Fruit fly (Drosophila melanogaster) whole organism, pupa: Measurements from ENCODE around the gene mtgo.
A peak's percentile ranks its signal among the peaks of the same experiment; 100 is the strongest.

Experiments
- CG10348 ChIP-seq: fragments of 200-800 bp; sonication (Bioruptor generic); IDR thresholded peaks from 2 replicates; pipeline ENCODE4 v1.3.6; 2022; ENCODE audit warnings: missing biosample characterization, missing genetic modification characterization
- CG12605 ChIP-seq: fragments of 200-800 bp; sonication (Bioruptor generic); IDR thresholded peaks from 2 replicates; pipeline ENCODE4 v1.3.6; 2022; ENCODE audit warnings: missing biosample characterization, missing genetic modification characterization
- CG13204 ChIP-seq: fragments of 200-800 bp; sonication (Bioruptor generic); optimal IDR thresholded peaks from 2 replicates; lab custom pipeline; 2018; ENCODE audit warnings: missing biosample characterization, mild to moderate bottlenecking, missing genetic modification characterization, moderate library complexity
- CG14655 ChIP-seq: fragments of 200-800 bp; sonication (Bioruptor generic); optimal IDR thresholded peaks from 3 replicates; lab custom pipeline; 2017; ENCODE audit warnings: mild to moderate bottlenecking, missing biosample characterization, missing genetic modification reagents, missing genetic modification characterization
- CG15710 ChIP-seq: fragments of 200-800 bp; sonication (Bioruptor generic); optimal IDR thresholded peaks from 2 replicates; lab custom pipeline; 2018; ENCODE audit warnings: missing biosample characterization, mild to moderate bottlenecking, missing genetic modification characterization, moderate library complexity
- CG17806 ChIP-seq: fragments of 200-800 bp; sonication (Bioruptor generic); optimal IDR thresholded peaks from 2 replicates; lab custom pipeline; 2018; ENCODE audit warnings: missing biosample characterization, mild to moderate bottlenecking, missing genetic modification characterization, moderate library complexity
- CG32121 ChIP-seq: fragments of 200-800 bp; sonication (Bioruptor generic); IDR thresholded peaks from 2 replicates; pipeline ENCODE4 v1.3.6; 2022; ENCODE audit warnings: missing biosample characterization, missing genetic modification characterization
- CG34367 ChIP-seq: fragments of 200-800 bp; sonication (Bioruptor generic); optimal IDR thresholded peaks from 2 replicates; lab custom pipeline; 2018; ENCODE audit warnings: missing biosample characterization, mild to moderate bottlenecking, missing genetic modification characterization
- CG4496 ChIP-seq: fragments of 200-800 bp; sonication (Bioruptor generic); IDR thresholded peaks from 3 replicates; pipeline ENCODE4 v1.3.6; 2022; ENCODE audit warnings: missing biosample characterization, missing genetic modification characterization
- CG8159 ChIP-seq: fragments of 200-800 bp; sonication (Bioruptor generic); optimal IDR thresholded peaks from 3 replicates; lab custom pipeline; 2018; ENCODE audit warnings: missing biosample characterization, mild to moderate bottlenecking, missing genetic modification characterization, moderate library complexity
- CG8301 ChIP-seq: fragments of 200-800 bp; sonication (Bioruptor generic); optimal IDR thresholded peaks from 2 replicates; lab custom pipeline; 2018; ENCODE audit warnings: missing biosample characterization, mild to moderate bottlenecking, missing genetic modification characterization
- CG9948 ChIP-seq: fragments of 200-800 bp; sonication (Bioruptor generic); optimal IDR thresholded peaks from 2 replicates; lab custom pipeline; 2018; ENCODE audit warnings: missing biosample characterization, mild to moderate bottlenecking, missing genetic modification characterization, moderate library complexity
- D1 ChIP-seq: fragments of 200-800 bp; sonication (Bioruptor generic); optimal IDR thresholded peaks from 2 replicates; lab custom pipeline; 2018; ENCODE audit warnings: missing biosample characterization, mild to moderate bottlenecking, missing genetic modification characterization, moderate library complexity
- EcR ChIP-seq: fragments of 200-800 bp; sonication (Bioruptor generic); optimal IDR thresholded peaks from 3 replicates; lab custom pipeline; 2019; ENCODE audit warnings: missing biosample characterization, missing genetic modification characterization, mild to moderate bottlenecking, moderate library complexity, missing genetic modification reagents
- Ets98B ChIP-seq: fragments of 200-800 bp; sonication (Bioruptor generic); IDR thresholded peaks from 2 replicates; pipeline ENCODE4 v1.3.6; 2022; ENCODE audit warnings: missing biosample characterization, missing genetic modification characterization
- Pif1A ChIP-seq: fragments of 200-800 bp; sonication (Bioruptor generic); optimal IDR thresholded peaks from 3 replicates; lab custom pipeline; 2016; ENCODE audit warnings: missing biosample characterization, missing genetic modification characterization
- Pif1B ChIP-seq: fragments of 200-800 bp; sonication (Bioruptor generic); optimal IDR thresholded peaks from 3 replicates; lab custom pipeline; 2016; ENCODE audit warnings: missing biosample characterization, missing genetic modification characterization
- Snoo ChIP-seq: fragments of 200-800 bp; sonication (Bioruptor generic); optimal IDR thresholded peaks from 3 replicates; lab custom pipeline; 2017; ENCODE audit warnings: missing biosample characterization, mild to moderate bottlenecking, missing genetic modification characterization, inconsistent platforms
- fd96Ca ChIP-seq: fragments of 200-800 bp; sonication (Bioruptor generic); IDR thresholded peaks from 3 replicates; pipeline ENCODE4 v1.3.6; 2022; ENCODE audit warnings: missing biosample characterization, missing genetic modification characterization
- gl ChIP-seq: fragments of 200-800 bp; sonication (Bioruptor generic); optimal IDR thresholded peaks from 2 replicates; lab custom pipeline; 2018; ENCODE audit warnings: missing biosample characterization, mild to moderate bottlenecking, missing genetic modification characterization
- rn ChIP-seq: fragments of 200-800 bp; sonication (Bioruptor generic); IDR thresholded peaks from 2 replicates; pipeline ENCODE4 v1.3.6; 2022; ENCODE audit warnings: missing biosample characterization, missing genetic modification characterization

Gene mtgo

DNA sequence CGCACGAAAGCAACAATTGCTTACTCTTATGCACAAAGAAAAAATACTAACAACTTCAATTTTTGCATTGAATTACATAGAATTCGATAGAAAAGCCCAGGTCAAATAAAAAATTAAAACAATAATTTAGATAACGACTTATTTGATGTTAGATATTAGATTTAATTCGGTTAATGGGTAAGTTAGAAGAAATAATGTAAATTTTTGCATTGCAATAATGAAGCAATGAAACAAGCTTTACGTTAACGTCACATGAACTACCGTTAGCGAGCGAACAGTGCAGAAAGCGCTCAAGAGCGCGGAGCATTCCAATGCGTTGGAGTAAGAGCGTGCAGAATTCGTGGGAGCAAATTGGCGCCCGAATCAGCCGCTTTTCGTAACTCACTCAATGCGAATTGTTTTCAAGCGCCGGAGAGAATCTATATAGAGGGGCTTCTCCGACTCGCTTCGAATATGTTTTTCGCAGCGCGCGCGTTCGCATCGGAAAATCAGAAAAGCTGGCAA is at the start of gene mtgo:
TSS of gene mtgo (plus strand) at position 454 of the 504 bp plus-strand sequence.
- TF ChIP-seq CG14655 (peak; percentile 88), CG4496 (GFP tag; lab: Robert Waterston, UW) (peak; percentile 78), Pif1A (GFP tag; lab: Kevin White, UChicago) (peak; percentile 44), D1 (tag; lab: Kevin White, UChicago) (peak; percentile 38), CG32121 (GFP tag; lab: Robert Waterston, UW) (peak; percentile 85), CG12605 (GFP tag; lab: Robert Waterston, UW) (peak; percentile 26; the same call in 1 of the 2 replicates), CG9948 (tag; lab: Kevin White, UChicago) (peak; percentile 74), CG17806 (tag; lab: Kevin White, UChicago) (peak; percentile 69), fd96Ca (GFP tag; lab: Robert Waterston, UW) (peak; percentile 68; the same call in 2 of the 3 replicates), Snoo (tag; lab: Kevin White, UChicago) (no peak), Ets98B (GFP tag; lab: Robert Waterston, UW) (peak; percentile 82), CG34367 (no peak), CG13204 (no peak), CG15710 (tag; lab: Kevin White, UChicago) (peak; percentile 22), CG8301 (peak; percentile 89), gl (tag; lab: Kevin White, UChicago) (peak; percentile 21), EcR (GFP tag; lab: Kevin White, UChicago) (no peak), CG8159 (tag; lab: Kevin White, UChicago) (peak; percentile 73), rn (0 out of 2 replicates have a peak, but pooled peaks have one; percentile 47)

DNA sequence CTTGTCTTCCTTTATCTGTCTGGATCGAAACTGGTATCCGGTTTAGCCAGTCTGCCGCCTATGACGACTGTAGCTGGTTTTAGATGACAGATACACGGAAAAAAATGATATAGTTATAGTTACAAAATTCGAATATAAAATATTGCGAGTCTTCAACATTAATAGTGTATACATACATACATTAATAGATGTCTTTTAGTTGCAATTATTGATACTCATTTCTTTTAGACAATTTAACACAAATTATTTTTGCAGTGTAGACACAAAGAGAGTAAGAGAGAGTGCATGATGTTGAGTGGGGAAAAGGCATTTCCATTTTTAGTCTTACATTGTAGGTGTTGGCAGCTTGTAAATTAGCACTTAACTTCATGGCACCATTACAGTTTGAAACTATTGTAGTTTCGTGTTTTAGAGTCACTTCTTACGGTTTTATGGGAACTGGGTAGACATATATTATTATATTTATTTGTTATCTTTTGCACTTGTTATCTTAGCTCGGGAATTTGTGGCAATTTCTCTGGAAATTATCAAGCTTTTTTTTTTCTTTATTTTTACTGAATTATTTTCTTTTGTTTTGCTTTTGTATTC is 49.5 kb upstream of the mtgo start:
- TF ChIP-seq Pif1A (GFP tag; lab: Kevin White, UChicago) (peak; percentile 49), CG12605 (GFP tag; lab: Robert Waterston, UW) (peak; percentile 95), CG17806 (tag; lab: Kevin White, UChicago) (no peak), gl (tag; lab: Kevin White, UChicago) (no peak), CG14655 (no peak), CG9948 (tag; lab: Kevin White, UChicago) (peak; percentile 71), CG34367 (peak; percentile 92), CG13204 (peak; percentile 88), EcR (GFP tag; lab: Kevin White, UChicago) (peak; percentile 56), Snoo (tag; lab: Kevin White, UChicago) (peak; percentile 85), CG10348 (GFP tag; lab: Robert Waterston, UW) (no peak), CG15710 (tag; lab: Kevin White, UChicago) (peak; percentile 96)
- TF ChIP-seq, all 21 proteins: peak for 8

- TF ChIP-seq rn: no peak
- TF ChIP-seq CG14655: peak; percentile 5
- TF ChIP-seq CG32121 (GFP tag; lab: Robert Waterston, UW): peak; percentile 41
- no peak for TF ChIP-seq fd96Ca (GFP tag; lab: Robert Waterston, UW)
- TF ChIP-seq CG8301: peak; percentile 13
Observed at dm6 chr2L:16497196-16497595, 47.6 kb upstream of the mtgo start.

dm6 chr2L:16498100-16498499 is 46.7 kb upstream of the mtgo start:
- TF ChIP-seq rn (0 out of 2 replicates have a peak, but pooled peaks have one; percentile 46), CG8301 (peak; percentile 17), CG4496 (GFP tag; lab: Robert Waterston, UW) (peak; percentile 62; the same call in 1 of the 3 replicates), fd96Ca (GFP tag; lab: Robert Waterston, UW) (peak; percentile 17; the same call in 1 of the 3 replicates), Snoo (tag; lab: Kevin White, UChicago) (peak; percentile 9), Pif1A (GFP tag; lab: Kevin White, UChicago) (no peak), Ets98B (GFP tag; lab: Robert Waterston, UW) (no peak), CG8159 (tag; lab: Kevin White, UChicago) (peak; percentile 11), CG12605 (GFP tag; lab: Robert Waterston, UW) (0 out of 2 replicates have a peak, but pooled peaks have one; percentile 12), CG14655 (peak; percentile 46), CG9948 (tag; lab: Kevin White, UChicago) (no peak), CG32121 (GFP tag; lab: Robert Waterston, UW) (peak; percentile 77)

DNA sequence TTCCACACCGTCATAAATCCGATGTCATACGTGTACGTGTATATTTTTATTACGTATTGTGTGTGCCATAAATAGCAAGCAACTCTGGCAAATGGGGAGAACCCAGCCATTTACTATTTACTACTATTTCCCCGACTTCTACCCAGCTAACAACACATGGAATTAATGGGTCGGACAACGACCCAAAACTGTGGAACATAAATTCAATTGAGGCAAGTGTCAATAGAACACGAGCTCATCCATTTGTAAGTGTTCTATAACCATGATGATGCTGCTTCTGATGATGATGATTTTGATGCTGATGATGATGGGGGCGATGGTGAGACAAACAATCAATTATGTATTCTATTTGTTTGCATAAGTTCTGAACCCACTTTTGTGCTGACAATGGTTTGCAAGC is 45.3 kb upstream of the mtgo start:
- TF ChIP-seq Snoo (tag; lab: Kevin White, UChicago) (no peak), CG17806 (tag; lab: Kevin White, UChicago) (no peak), CG15710 (tag; lab: Kevin White, UChicago) (no peak), CG34367 (no peak), gl (tag; lab: Kevin White, UChicago) (no peak), CG32121 (GFP tag; lab: Robert Waterston, UW) (no peak), CG14655 (no peak), fd96Ca (GFP tag; lab: Robert Waterston, UW) (no peak), CG10348 (GFP tag; lab: Robert Waterston, UW) (no peak), CG13204 (no peak), Pif1B (no peak)

- TF ChIP-seq CG14655: peak; percentile 78
- TF ChIP-seq fd96Ca (GFP tag; lab: Robert Waterston, UW): peak; percentile 87
- TF ChIP-seq CG4496 (GFP tag; lab: Robert Waterston, UW): peak; percentile 92
- TF ChIP-seq CG8301: peak; percentile 77
- TF ChIP-seq CG12605 (GFP tag; lab: Robert Waterston, UW): peak; percentile 92
- peak; percentile 66 for TF ChIP-seq CG17806 (tag; lab: Kevin White, UChicago)
- TF ChIP-seq CG32121 (GFP tag; lab: Robert Waterston, UW): peak; percentile 92
- TF ChIP-seq Snoo (tag; lab: Kevin White, UChicago): peak; percentile 74
- TF ChIP-seq Ets98B (GFP tag; lab: Robert Waterston, UW): peak; percentile 91
- peak; percentile 74; the same call in 1 of the 2 replicates for TF ChIP-seq rn
- peak; percentile 81 for TF ChIP-seq CG9948 (tag; lab: Kevin White, UChicago)
- peak; percentile 79 for TF ChIP-seq CG34367
- TF ChIP-seq gl (tag; lab: Kevin White, UChicago): peak; percentile 66
- peak; percentile 75 for TF ChIP-seq CG8159 (tag; lab: Kevin White, UChicago)
- peak; percentile 20 for TF ChIP-seq EcR (GFP tag; lab: Kevin White, UChicago)
- TF ChIP-seq CG13204: peak; percentile 73
- TF ChIP-seq CG10348 (GFP tag; lab: Robert Waterston, UW): peak; percentile 78
- TF ChIP-seq Pif1A (GFP tag; lab: Kevin White, UChicago): peak; percentile 86
- peak; percentile 89 for TF ChIP-seq CG15710 (tag; lab: Kevin White, UChicago)
- TF ChIP-seq Pif1B: peak; percentile 79
- TF ChIP-seq D1 (tag; lab: Kevin White, UChicago): peak; percentile 44
Observed at dm6 chr2L:16500469-16500868, 44.3 kb upstream of the mtgo start.
